Worm (Caenorhabditis elegans) whole organism, L2 larva: ENCODE data around the gene K04D7.6.

Experiments
- egl-27 ChIP-seq: sonication (generic microtip); optimal IDR thresholded peaks from 3 replicates; lab custom pipeline; 2017; ENCODE audit warnings: missing biosample characterization, missing genetic modification reagents, missing genetic modification characterization
- mdl-1 ChIP-seq, 2 experiments: fragments of 150-350 bp in 1 of 2; sonication (generic microtip) in 1 of 2; optimal IDR thresholded peaks; 2 replicates each; lab custom pipeline; 2017; ENCODE audit warnings: missing biosample characterization in 2 of 2, missing genetic modification characterization in 2 of 2
- nhr-10 ChIP-seq: sonication (generic microtip); optimal IDR thresholded peaks from 2 replicates; lab custom pipeline; 2017; ENCODE audit warnings: missing biosample characterization, missing genetic modification characterization

DNA sequence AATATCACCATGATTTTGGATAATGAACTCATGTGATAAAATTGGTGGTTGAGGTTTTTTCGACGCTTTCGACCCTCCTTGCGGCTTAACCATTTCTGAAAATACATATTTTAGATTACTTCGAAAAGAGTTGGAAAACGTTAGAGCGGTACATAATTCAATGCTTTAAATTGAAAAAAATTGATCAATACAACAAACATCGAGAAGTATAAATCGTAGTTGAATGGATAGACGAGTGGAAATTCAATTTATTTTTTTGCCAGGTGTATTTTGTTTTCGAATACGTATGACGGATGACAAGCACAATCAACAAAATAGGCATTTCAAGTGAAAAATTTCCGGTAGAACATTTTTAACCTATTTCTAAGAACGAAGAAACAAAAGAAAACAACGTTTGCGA is 15.1 kb upstream of the K04D7.6 start, which contains the start of gene tram-1:
- TF ChIP-seq nhr-10 (tag; lab: Kevin White, UChicago): no peak
- TF ChIP-seq egl-27 (tag; lab: Kevin White, UChicago): no peak
- no peak for TF ChIP-seq mdl-1 (tag; optimal IDR thresholded peaks at IDR 0.05; lab: Kevin White, UChicago)
